Fruit fly (Drosophila melanogaster): ENCODE data around the gene Gr10b.

Gene Gr10b

dm6 chrX:11446792-11447405 lies 33.9 kb upstream of the Gr10b start (continued):
- peak; percentile 58 for TF ChIP-seq CG12219 (GFP tag; optimal IDR thresholded peaks at IDR 0.05)
- TF ChIP-seq Ets65A (GFP tag) = peak; percentile 95
- TF ChIP-seq Hr51 (GFP tag; optimal IDR thresholded peaks at IDR 0.05) = peak; percentile 62 to 76
- TF ChIP-seq Opbp (GFP tag; IDR thresholded peaks at IDR 0.05; ENCODE audit: partially characterized antibody) = no peak
- no peak for TF ChIP-seq CG33557 (GFP tag; optimal IDR thresholded peaks at IDR 0.05)
- TF ChIP-seq bowl (GFP tag; IDR thresholded peaks at IDR 0.05) = no peak
- no peak for TF ChIP-seq inv (GFP tag; IDR thresholded peaks at IDR 0.05; ENCODE audit: partially characterized antibody)
- peak; percentile 82 for TF ChIP-seq CG7372 (GFP tag; IDR thresholded peaks at IDR 0.05)
- TF ChIP-seq Blimp-1 (GFP tag; optimal IDR thresholded peaks at IDR 0.05) = peak; percentile 29
- no peak for TF ChIP-seq zf30C (GFP tag; optimal IDR thresholded peaks at IDR 0.05)
- TF ChIP-seq CG10431 (GFP tag; optimal IDR thresholded peaks at IDR 0.05) = no peak
- peak; percentile 86 for TF ChIP-seq CG11085 (GFP tag; IDR thresholded peaks at IDR 0.05)
- peak; percentile 62 for TF ChIP-seq CG9727 (GFP tag; optimal IDR thresholded peaks at IDR 0.05)
- peak; percentile 75 for TF ChIP-seq fd3F (GFP tag; optimal IDR thresholded peaks at IDR 0.05)
- TF ChIP-seq dati (GFP tag; IDR thresholded peaks at IDR 0.05) = peak; percentile 57; the same call in 1 of the 2 replicates
- TF ChIP-seq HHEX (GFP tag; optimal IDR thresholded peaks at IDR 0.05) = peak; percentile 78
- no peak for TF ChIP-seq CG7271 (tag; optimal IDR thresholded peaks at IDR 0.05)
- TF ChIP-seq ems (GFP tag; optimal IDR thresholded peaks at IDR 0.05) = peak; percentile 57
- TF ChIP-seq CG6765 (GFP tag; optimal IDR thresholded peaks at IDR 0.05) = peak; percentile 39
- TF ChIP-seq CG11247 (GFP tag; IDR thresholded peaks at IDR 0.05) = peak; percentile 82
- TF ChIP-seq CG16813 (GFP tag; IDR thresholded peaks at IDR 0.05; ENCODE audit: partially characterized antibody) = no peak
- TF ChIP-seq CG30020 (tag; optimal IDR thresholded peaks at IDR 0.05) = no peak
- peak; percentile 4 for TF ChIP-seq pnt (GFP tag; optimal IDR thresholded peaks at IDR 0.05)
- TF ChIP-seq wek (GFP tag; optimal IDR thresholded peaks at IDR 0.05) = no peak
- TF ChIP-seq CG15073 (GFP tag; optimal IDR thresholded peaks at IDR 0.05) = no peak
- TF ChIP-seq pros (GFP tag; optimal IDR thresholded peaks at IDR 0.05) = no peak
- TF ChIP-seq CG15696 (tag; optimal IDR thresholded peaks at IDR 0.05) = peak; percentile 48
- peak; percentile 69; the same call in 2 of the 3 replicates for TF ChIP-seq tgo (GFP tag; IDR thresholded peaks at IDR 0.05)
- TF ChIP-seq odd (GFP tag; optimal IDR thresholded peaks at IDR 0.05) = peak; percentile 19
- peak; percentile 71 for TF ChIP-seq CG4730 (GFP tag; IDR thresholded peaks at IDR 0.05)
- peak; percentile 55 for TF ChIP-seq CG6654 (GFP tag; optimal IDR thresholded peaks at IDR 0.05)
- TF ChIP-seq Dbx (GFP tag; IDR thresholded peaks at IDR 0.05) = peak; percentile 92
- TF ChIP-seq CG8359 (GFP tag; optimal IDR thresholded peaks at IDR 0.05; ENCODE audit: borderline replicate concordance) = no peak
- no peak for TF ChIP-seq eve (GFP tag; optimal IDR thresholded peaks at IDR 0.05)
- TF ChIP-seq CG2889 (GFP tag; IDR thresholded peaks at IDR 0.05) = peak; percentile 73; the same call in 1 of the 3 replicates
- TF ChIP-seq sqz (GFP tag; optimal IDR thresholded peaks at IDR 0.05) = no peak
- TF ChIP-seq corto (GFP tag; optimal IDR thresholded peaks at IDR 0.05) = peak; percentile 60
- TF ChIP-seq BtbVII (GFP tag; optimal IDR thresholded peaks at IDR 0.05) = peak; percentile 72
- peak; percentile 3 for TF ChIP-seq Ssrp (tag; optimal IDR thresholded peaks at IDR 0.05)
- peak; percentile 78 for TF ChIP-seq Aef1 (GFP tag; IDR thresholded peaks at IDR 0.05)
- no peak for TF ChIP-seq YL-1 (GFP tag; optimal IDR thresholded peaks at IDR 0.05)
- no peak for TF ChIP-seq nerfin-1 (tag; optimal IDR thresholded peaks at IDR 0.05)
- no peak; the same call in 2 of the 3 replicates for TF ChIP-seq croc (GFP tag; conservative IDR thresholded peaks at IDR 0.05)
- TF ChIP-seq CG6854 (GFP tag; optimal IDR thresholded peaks at IDR 0.05) = peak; percentile 74
- TF ChIP-seq zen2 (GFP tag; IDR thresholded peaks at IDR 0.05; ENCODE audit: partially characterized antibody) = no peak
- TF ChIP-seq D19B (GFP tag; optimal IDR thresholded peaks at IDR 0.05) = peak; percentile 77
- peak; percentile 87 for TF ChIP-seq CG14441 (GFP tag; IDR thresholded peaks at IDR 0.05)
- TF ChIP-seq sisA (GFP tag; IDR thresholded peaks at IDR 0.05) = peak; percentile 77
- peak; percentile 29 for TF ChIP-seq CG13287 (GFP tag; IDR thresholded peaks at IDR 0.05; ENCODE audit: partially characterized antibody)
